Worm (Caenorhabditis elegans) whole organism, L2 larva: ENCODE measurements around the gene M176.11.
"Not testable (repeated sequence)": the region's sequence is repeated elsewhere in the genome, so short reads cannot be mapped to it uniquely, and the experiment has no call there.

ENCODE experiments used
- C34F6.9 ChIP-seq: fragments of 150-350 bp; optimal IDR thresholded peaks from 2 replicates; lab custom pipeline; 2014; ENCODE audit warnings: missing biosample characterization, missing genetic modification characterization
- F13H6.1 ChIP-seq: sonication (generic microtip); optimal IDR thresholded peaks from 2 replicates; lab custom pipeline; 2016; ENCODE audit warnings: missing genetic modification characterization, missing compliant biosample characterization
- R02D3.7 ChIP-seq: fragments of 150-350 bp; optimal IDR thresholded peaks from 2 replicates; lab custom pipeline; 2014; ENCODE audit warnings: missing biosample characterization, missing genetic modification characterization
- Y55F3AM.14 ChIP-seq: fragments of 200-800 bp; sonication (Bioruptor generic); optimal IDR thresholded peaks from 2 replicates; lab custom pipeline; 2018; ENCODE audit warnings: mild to moderate bottlenecking, missing genetic modification characterization, missing compliant biosample characterization
- aly-2 ChIP-seq: fragments of 150-350 bp; optimal IDR thresholded peaks from 2 replicates; lab custom pipeline; 2014; ENCODE audit warnings: missing biosample characterization, missing genetic modification characterization
- ama-1 ChIP-seq: fragments of 150-350 bp; optimal IDR thresholded peaks from 2 replicates; lab custom pipeline; 2018; ENCODE audit warnings: inconsistent platforms
- blmp-1 ChIP-seq: sonication (generic microtip); optimal IDR thresholded peaks from 2 replicates; lab custom pipeline; 2017; ENCODE audit warnings: missing genetic modification characterization, mild to moderate bottlenecking, missing compliant biosample characterization, antibody characterized with exemption, moderate library complexity; ENCODE audit not compliant: insufficient read depth
- ceh-16 ChIP-seq: fragments of 150-350 bp; optimal IDR thresholded peaks from 2 replicates; lab custom pipeline; 2014; ENCODE audit warnings: missing biosample characterization, missing genetic modification characterization
- ceh-82 ChIP-seq: fragments of 150-350 bp; optimal IDR thresholded peaks from 2 replicates; lab custom pipeline; 2014; ENCODE audit warnings: missing biosample characterization, missing genetic modification characterization
- crh-2 ChIP-seq: sonication (generic microtip); optimal IDR thresholded peaks from 2 replicates; lab custom pipeline; 2017; ENCODE audit warnings: missing biosample characterization, missing genetic modification characterization
- dmd-4 ChIP-seq: sonication (generic microtip); optimal IDR thresholded peaks from 2 replicates; lab custom pipeline; 2017; ENCODE audit warnings: missing biosample characterization, missing genetic modification characterization
- egl-27 ChIP-seq: sonication (generic microtip); optimal IDR thresholded peaks from 3 replicates; lab custom pipeline; 2017; ENCODE audit warnings: missing biosample characterization, missing genetic modification reagents, missing genetic modification characterization
- elt-1 ChIP-seq: fragments of 150-350 bp; optimal IDR thresholded peaks from 2 replicates; lab custom pipeline; 2014; ENCODE audit warnings: missing biosample characterization, missing genetic modification characterization
- elt-3 ChIP-seq: sonication (generic microtip); optimal IDR thresholded peaks from 2 replicates; lab custom pipeline; 2017; ENCODE audit warnings: missing biosample characterization, missing genetic modification characterization
- fos-1 ChIP-seq: fragments of 150-350 bp; optimal IDR thresholded peaks from 2 replicates; lab custom pipeline; 2014; ENCODE audit warnings: missing biosample characterization, missing genetic modification characterization
- gmeb-1 ChIP-seq: fragments of 150-350 bp; optimal IDR thresholded peaks from 2 replicates; lab custom pipeline; 2014; ENCODE audit warnings: missing biosample characterization, missing genetic modification characterization
- lin-13 ChIP-seq: fragments of 150-350 bp; optimal IDR thresholded peaks from 2 replicates; lab custom pipeline; 2014; ENCODE audit warnings: missing biosample characterization, missing genetic modification reagents, missing genetic modification characterization
- lin-39 ChIP-seq: fragments of 150-350 bp; optimal IDR thresholded peaks from 2 replicates; lab custom pipeline; 2014; ENCODE audit warnings: missing biosample characterization, missing genetic modification reagents, missing genetic modification characterization
- lsy-2 ChIP-seq, 2 experiments: fragments of 150-350 bp in 1 of 2; sonication (generic microtip) in 1 of 2; optimal IDR thresholded peaks; 2 replicates each; lab custom pipeline; 2014 to 2017; ENCODE audit warnings: missing biosample characterization in 2 of 2, missing genetic modification characterization in 2 of 2
- mab-5 ChIP-seq: fragments of 150-350 bp; optimal IDR thresholded peaks from 2 replicates; lab custom pipeline; 2014; ENCODE audit warnings: missing biosample characterization, missing genetic modification characterization
- mbf-1 ChIP-seq: sonication (generic microtip); optimal IDR thresholded peaks from 2 replicates; lab custom pipeline; 2017; ENCODE audit warnings: missing biosample characterization, missing genetic modification characterization
- mdl-1 ChIP-seq, 2 experiments: fragments of 150-350 bp in 1 of 2; sonication (generic microtip) in 1 of 2; optimal IDR thresholded peaks; 2 replicates each; lab custom pipeline; 2017; ENCODE audit warnings: missing biosample characterization in 2 of 2, missing genetic modification characterization in 2 of 2
- nhr-10 ChIP-seq: sonication (generic microtip); optimal IDR thresholded peaks from 2 replicates; lab custom pipeline; 2017; ENCODE audit warnings: missing biosample characterization, missing genetic modification characterization
- nhr-11 ChIP-seq: fragments of 150-350 bp; optimal IDR thresholded peaks from 2 replicates; lab custom pipeline; 2014; ENCODE audit warnings: missing biosample characterization, missing genetic modification characterization
- nhr-12 ChIP-seq: fragments of 150-350 bp; optimal IDR thresholded peaks from 2 replicates; lab custom pipeline; 2014; ENCODE audit warnings: missing biosample characterization, missing genetic modification characterization
- nhr-129 ChIP-seq: fragments of 150-350 bp; optimal IDR thresholded peaks from 2 replicates; lab custom pipeline; 2014; ENCODE audit warnings: missing biosample characterization, missing genetic modification characterization
- nhr-21 ChIP-seq: fragments of 150-350 bp; optimal IDR thresholded peaks from 2 replicates; lab custom pipeline; 2014; ENCODE audit warnings: missing biosample characterization, missing genetic modification characterization
- nhr-23 ChIP-seq: fragments of 150-350 bp; optimal IDR thresholded peaks from 2 replicates; lab custom pipeline; 2014; ENCODE audit warnings: missing biosample characterization, missing genetic modification reagents, missing genetic modification characterization
- nhr-6 ChIP-seq: fragments of 150-350 bp; optimal IDR thresholded peaks from 2 replicates; lab custom pipeline; 2014; ENCODE audit warnings: missing biosample characterization, missing genetic modification characterization
- nhr-77 ChIP-seq: fragments of 150-350 bp; optimal IDR thresholded peaks from 2 replicates; lab custom pipeline; 2014; ENCODE audit warnings: missing biosample characterization, missing genetic modification characterization
- peb-1 ChIP-seq: fragments of 150-350 bp; optimal IDR thresholded peaks from 2 replicates; lab custom pipeline; 2014; ENCODE audit warnings: missing biosample characterization, missing genetic modification characterization
- skn-1 ChIP-seq: sonication (generic microtip); optimal IDR thresholded peaks from 2 replicates; lab custom pipeline; 2017; ENCODE audit warnings: missing biosample characterization, missing genetic modification characterization
- sma-9 ChIP-seq, 2 experiments: fragments of 150-350 bp in 1 of 2; sonication (generic microtip) in 1 of 2; optimal IDR thresholded peaks; 2 replicates each; lab custom pipeline; 2014 to 2016; ENCODE audit warnings: missing genetic modification characterization in 2 of 2, mild to moderate bottlenecking in 1 of 2, missing biosample characterization in 1 of 2, missing compliant biosample characterization in 1 of 2, missing genetic modification reagents in 1 of 2, moderate library complexity in 1 of 2
- unc-39 ChIP-seq: fragments of 150-350 bp; optimal IDR thresholded peaks from 2 replicates; lab custom pipeline; 2014; ENCODE audit warnings: missing biosample characterization, missing genetic modification characterization
- unc-55 ChIP-seq: fragments of 150-350 bp; sonication (generic microtip); optimal IDR thresholded peaks from 3 replicates; lab custom pipeline; 2014; ENCODE audit warnings: missing biosample characterization, missing genetic modification reagents, missing genetic modification characterization
- unc-62 ChIP-seq: fragments of 150-350 bp; optimal IDR thresholded peaks from 2 replicates; lab custom pipeline; 2014; ENCODE audit warnings: missing biosample characterization, missing genetic modification reagents, missing genetic modification characterization
- zag-1 ChIP-seq: fragments of 150-350 bp; optimal IDR thresholded peaks from 2 replicates; lab custom pipeline; 2014; ENCODE audit warnings: missing biosample characterization, missing genetic modification characterization
- ztf-1 ChIP-seq: fragments of 200-800 bp; sonication (Bioruptor generic); conservative IDR thresholded peaks from 2 replicates; pipeline ENCODE4 v1.3.6; 2022; ENCODE audit warnings: missing genetic modification characterization, missing compliant biosample characterization
- ztf-11 ChIP-seq: sonication (generic microtip); optimal IDR thresholded peaks from 2 replicates; lab custom pipeline; 2017; ENCODE audit warnings: missing biosample characterization, missing genetic modification characterization

Gene M176.11

DNA sequence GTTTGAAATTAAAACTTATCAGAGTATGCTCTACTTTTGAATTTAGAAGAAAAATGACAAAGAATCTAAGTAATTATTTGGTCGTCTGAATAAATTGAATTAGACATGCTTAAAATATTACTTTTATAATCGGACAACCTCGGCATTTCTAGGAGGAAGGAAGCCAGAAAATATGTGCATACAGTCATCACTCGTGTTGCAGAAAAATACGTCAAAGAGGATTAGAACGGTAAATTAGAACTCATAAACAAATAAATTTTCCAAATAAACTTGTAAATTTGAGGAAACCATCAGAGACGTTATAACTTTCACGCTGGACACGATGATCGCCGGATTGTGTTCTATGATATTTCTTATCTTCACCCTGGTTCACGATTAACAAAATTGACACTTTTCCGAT is 32.2 kb downstream of the M176.11 start, which contains the start of gene chil-19:
chil-19 (minus strand) TSS at position 101 of the 400 bp plus-strand sequence.
- no peak for TF ChIP-seq C34F6.9 (tag; lab: Kevin White, UChicago)
- TF ChIP-seq dmd-4 (tag; lab: Kevin White, UChicago): no peak
- TF ChIP-seq peb-1 (tag; lab: Kevin White, UChicago): no peak
- no peak for TF ChIP-seq ceh-16 (tag; lab: Kevin White, UChicago)
- TF ChIP-seq gmeb-1 (tag; lab: Kevin White, UChicago): no peak
- TF ChIP-seq crh-2 (tag; lab: Kevin White, UChicago): no peak
- TF ChIP-seq nhr-10 (tag; lab: Kevin White, UChicago): no peak
- no peak for TF ChIP-seq aly-2
- TF ChIP-seq unc-62 (GFP tag; lab: Kevin White, UChicago): no peak
- no peak for TF ChIP-seq ama-1
- no peak for TF ChIP-seq sma-9 (GFP tag; optimal IDR thresholded peaks at IDR 0.05; lab: Kevin White, UChicago)
- TF ChIP-seq sma-9 (tag; optimal IDR thresholded peaks at IDR 0.05; lab: Kevin White, UChicago): no peak
- TF ChIP-seq elt-1 (tag; lab: Kevin White, UChicago): no peak
- no peak for TF ChIP-seq unc-55 (GFP tag; lab: Kevin White, UChicago)

DNA sequence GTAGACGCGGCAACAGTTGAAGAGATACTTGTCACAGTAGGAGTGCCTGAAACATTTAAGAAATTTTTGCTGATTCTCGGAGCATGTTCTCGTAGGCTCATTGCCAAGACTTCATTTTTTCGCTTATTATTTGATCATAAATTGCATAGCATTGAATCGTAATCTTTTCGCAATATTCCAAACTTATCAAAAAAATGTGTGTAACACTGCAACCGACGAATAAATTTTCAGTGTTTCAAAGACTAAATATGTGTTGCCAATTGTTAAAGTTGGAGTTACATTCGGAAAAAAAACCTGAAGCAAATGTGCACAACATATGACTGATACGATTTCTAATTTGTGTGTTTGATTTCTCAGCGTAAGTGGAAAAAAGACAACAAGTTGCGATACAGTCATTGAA is 37.4 kb downstream of the M176.11 start, which contains the start of gene R09D1.14:
R09D1.14 (minus strand) TSS at position 101 of the 400 bp plus-strand sequence.
- not testable (repeated sequence) for TF ChIP-seq sma-9 (GFP tag; optimal IDR thresholded peaks at IDR 0.05; lab: Kevin White, UChicago); sma-9 (tag; optimal IDR thresholded peaks at IDR 0.05; lab: Kevin White, UChicago); mdl-1 (tag; optimal IDR thresholded peaks at IDR 0.05; lab: Kevin White, UChicago); elt-3

DNA sequence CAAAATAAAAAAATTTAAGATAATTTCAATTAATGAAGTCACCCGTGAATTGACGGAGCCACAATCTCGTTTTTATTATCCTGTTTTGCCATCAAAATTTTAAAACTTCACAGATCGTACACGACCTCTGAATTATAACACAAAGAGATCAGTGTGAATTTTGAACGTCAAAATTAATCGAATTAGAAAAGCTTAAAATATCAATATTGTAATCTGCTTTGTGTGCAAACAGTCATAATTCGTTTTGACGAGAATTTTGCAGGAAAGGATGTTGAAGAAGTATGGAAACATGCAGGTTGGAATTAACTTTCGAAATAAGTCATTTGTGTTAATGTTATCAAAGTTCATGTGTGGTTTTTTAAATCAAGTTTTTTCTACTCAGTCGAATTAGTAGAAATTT is 39.8 kb downstream of the M176.11 start, which contains the start of gene chil-21:
chil-21 (minus strand) TSS at position 101 of the 400 bp plus-strand sequence.
- not testable (repeated sequence) for TF ChIP-seq nhr-6 (tag; lab: Kevin White, UChicago); ztf-1 (GFP tag; lab: Robert Waterston, UW); F13H6.1 (tag; lab: Kevin White, UChicago)

DNA sequence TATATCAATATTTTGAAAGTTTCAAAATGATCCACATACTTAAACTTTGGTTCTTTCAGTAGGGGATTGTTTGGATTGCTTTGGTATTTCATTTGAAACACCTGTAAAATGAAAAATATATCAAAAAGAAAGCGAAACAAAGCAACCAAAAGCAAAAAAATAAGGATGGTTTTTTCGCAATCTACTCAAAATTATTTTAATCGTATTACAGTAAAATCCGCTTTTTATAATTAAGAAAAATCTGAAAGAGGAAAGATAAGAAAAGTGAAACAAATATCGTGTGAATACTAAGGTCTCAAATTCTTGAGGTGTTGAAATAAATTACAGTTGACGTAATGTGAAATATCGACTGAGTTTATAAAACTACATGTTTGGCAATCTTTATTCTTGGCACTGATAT is 44.0 kb downstream of the M176.11 start, which contains the start of gene chil-22:
chil-22 (minus strand) TSS at position 101 of the 400 bp plus-strand sequence.
- TF ChIP-seq Y55F3AM.14 (no peak), nhr-21 (tag; lab: Kevin White, UChicago) (no peak), ceh-82 (tag; lab: Kevin White, UChicago) (no peak), dmd-4 (tag; lab: Kevin White, UChicago) (no peak), fos-1 (tag; lab: Kevin White, UChicago) (no peak), nhr-77 (tag; lab: Kevin White, UChicago) (no peak), ztf-1 (GFP tag; lab: Robert Waterston, UW) (no peak), elt-3 (no peak), nhr-11 (tag; lab: Kevin White, UChicago) (no peak), nhr-12 (tag; lab: Kevin White, UChicago) (no peak), nhr-6 (tag; lab: Kevin White, UChicago) (no peak), aly-2 (no peak), zag-1 (no peak), nhr-23 (tag; lab: Kevin White, UChicago) (no peak), skn-1 (tag; lab: Kevin White, UChicago) (no peak), lin-13 (GFP tag; lab: Kevin White, UChicago) (no peak), egl-27 (tag; lab: Kevin White, UChicago) (no peak), lsy-2 (tag; optimal IDR thresholded peaks at IDR 0.05; lab: Kevin White, UChicago) (no peak)

DNA sequence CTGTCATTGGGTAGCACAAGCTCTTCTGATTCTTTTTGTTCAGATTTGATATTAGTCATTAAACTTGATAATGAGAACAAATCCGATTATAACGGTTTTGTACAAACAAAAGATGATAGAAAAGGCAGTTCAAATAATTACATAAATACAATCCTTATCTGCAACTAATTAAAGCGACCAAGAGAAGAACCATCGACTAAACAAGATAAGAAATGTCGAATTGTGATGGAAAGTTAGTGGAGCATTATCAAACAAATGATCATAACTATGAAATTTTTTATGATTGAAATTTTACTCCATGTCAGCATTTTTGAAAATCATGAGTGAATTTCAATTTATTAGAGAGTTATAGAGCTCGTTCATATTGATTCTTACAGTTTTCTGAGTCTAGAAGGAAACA is 46.3 kb downstream of the M176.11 start, which contains the start of gene chil-23:
chil-23 (minus strand) TSS at position 198 of the 400 bp plus-strand sequence.
- TF ChIP-seq nhr-12 (tag; lab: Kevin White, UChicago): no peak
- peak; percentile 23 for TF ChIP-seq crh-2 (tag; lab: Kevin White, UChicago)
- no peak for TF ChIP-seq nhr-129 (tag; lab: Kevin White, UChicago)
- TF ChIP-seq nhr-11 (tag; lab: Kevin White, UChicago): no peak
- TF ChIP-seq unc-39 (tag; lab: Kevin White, UChicago): no peak
- no peak for TF ChIP-seq mbf-1 (tag; lab: Kevin White, UChicago)
- TF ChIP-seq skn-1 (tag; lab: Kevin White, UChicago): peak; percentile 48
- TF ChIP-seq sma-9 (GFP tag; optimal IDR thresholded peaks at IDR 0.05; lab: Kevin White, UChicago): peak; percentile 60
- TF ChIP-seq sma-9 (tag; optimal IDR thresholded peaks at IDR 0.05; lab: Kevin White, UChicago): no peak
- TF ChIP-seq lin-39 (tag; lab: Kevin White, UChicago): no peak
- peak; percentile 89 for TF ChIP-seq fos-1 (tag; lab: Kevin White, UChicago)
- TF ChIP-seq ztf-11 (tag; lab: Kevin White, UChicago): no peak
- TF ChIP-seq R02D3.7 (tag; lab: Kevin White, UChicago): no peak
- TF ChIP-seq blmp-1 (tag; lab: Kevin White, UChicago): no peak
- TF ChIP-seq mab-5 (tag; lab: Kevin White, UChicago): no peak
